Fruit fly (Drosophila melanogaster): ENCODE results near the gene CG42688.

Gene CG42688

dm6 chr2L:19140257-19140983, 42.2 kb downstream of the CG42688 start (continued):
- TF ChIP-seq CG15269 (tag; optimal IDR thresholded peaks at IDR 0.05), result no peak
- TF ChIP-seq so (GFP tag; IDR thresholded peaks at IDR 0.05), result no peak
- peak; percentile 14 for TF ChIP-seq fd96Cb (tag; optimal IDR thresholded peaks at IDR 0.05)
- no peak for TF ChIP-seq hkb (optimal IDR thresholded peaks at IDR 0.05)
- no peak for TF ChIP-seq hkb (GFP tag; IDR thresholded peaks at IDR 0.05)
- peak; percentile 29 for TF ChIP-seq CG17359 (tag; optimal IDR thresholded peaks at IDR 0.05)
- TF ChIP-seq CG6813 (GFP tag; optimal IDR thresholded peaks at IDR 0.05), result peak; percentile 47
- peak; percentile 8 for TF ChIP-seq Vsx1 (GFP tag; optimal IDR thresholded peaks at IDR 0.05)

dm6 chr2L:19139751-19140150, 42.9 kb downstream of the CG42688 start:
- TF ChIP-seq CG7372 (GFP tag; IDR thresholded peaks at IDR 0.05), result no peak
- TF ChIP-seq nau (GFP tag; optimal IDR thresholded peaks at IDR 0.05), result no peak
- TF ChIP-seq HLHmδ (GFP tag; optimal IDR thresholded peaks at IDR 0.05), result no peak
- TF ChIP-seq GATAe (GFP tag; conservative IDR thresholded peaks at IDR 0.05), result no peak
- TF ChIP-seq CkIIα-i1 (GFP tag; IDR thresholded peaks at IDR 0.05), result no peak
- TF ChIP-seq Vsx1 (GFP tag; optimal IDR thresholded peaks at IDR 0.05), result no peak
- no peak for TF ChIP-seq bowl (GFP tag; IDR thresholded peaks at IDR 0.05)
- no peak for TF ChIP-seq CG14667 (GFP tag; IDR thresholded peaks at IDR 0.05)
- no peak for TF ChIP-seq NFAT (GFP tag; IDR thresholded peaks at IDR 0.05)
- TF ChIP-seq CG8281 (tag; optimal IDR thresholded peaks at IDR 0.05), result no peak
- no peak for TF ChIP-seq CG3281 (GFP tag; optimal IDR thresholded peaks at IDR 0.05)
- peak; percentile 87 for TF ChIP-seq cad (GFP tag; optimal IDR thresholded peaks at IDR 0.05)
- TF ChIP-seq CG12391 (tag; optimal IDR thresholded peaks at IDR 0.05), result no peak
- TF ChIP-seq ash1 (GFP tag; optimal IDR thresholded peaks at IDR 0.05), result no peak
- TF ChIP-seq CG7556 (GFP tag; optimal IDR thresholded peaks at IDR 0.05), result no peak
- no peak for TF ChIP-seq CG10274 (GFP tag; optimal IDR thresholded peaks at IDR 0.05)
- no peak for TF ChIP-seq pb (GFP tag; optimal IDR thresholded peaks at IDR 0.05)
- no peak for TF ChIP-seq lab (GFP tag; optimal IDR thresholded peaks at IDR 0.05)
- TF ChIP-seq B-H1 (GFP tag; IDR thresholded peaks at IDR 0.05), result no peak
- TF ChIP-seq Dbx (GFP tag; IDR thresholded peaks at IDR 0.05), result no peak
- no peak for TF ChIP-seq CG2120 (GFP tag; optimal IDR thresholded peaks at IDR 0.05)
- no peak for TF ChIP-seq CG34224 (GFP tag; IDR thresholded peaks at IDR 0.05; ENCODE audit: partially characterized antibody)
- TF ChIP-seq zen2 (GFP tag; IDR thresholded peaks at IDR 0.05; ENCODE audit: partially characterized antibody), result no peak
- no peak for TF ChIP-seq Pdp1 (GFP tag; optimal IDR thresholded peaks at IDR 0.05)
- TF ChIP-seq CG1603 (tag; optimal IDR thresholded peaks at IDR 0.05), result no peak
- no peak for TF ChIP-seq CG15011 (GFP tag; optimal IDR thresholded peaks at IDR 0.05)
- no peak for TF ChIP-seq en (GFP tag; optimal IDR thresholded peaks at IDR 0.05)
- no peak for TF ChIP-seq CG31224 (GFP tag; IDR thresholded peaks at IDR 0.05)
- TF ChIP-seq bcd (GFP tag; optimal IDR thresholded peaks at IDR 0.05), result no peak
- TF ChIP-seq sisA (GFP tag; IDR thresholded peaks at IDR 0.05), result no peak
- TF ChIP-seq sob (GFP tag; IDR thresholded peaks at IDR 0.05), result no peak
- TF ChIP-seq bigmax (GFP tag; optimal IDR thresholded peaks at IDR 0.05), result no peak
- no peak for TF ChIP-seq CG17612 (GFP tag; IDR thresholded peaks at IDR 0.05)
- TF ChIP-seq Sry-δ (GFP tag; optimal IDR thresholded peaks at IDR 0.05), result no peak
- no peak for TF ChIP-seq ro (GFP tag; IDR thresholded peaks at IDR 0.05)
- no peak for TF ChIP-seq eve (GFP tag; optimal IDR thresholded peaks at IDR 0.05)
- TF ChIP-seq pros (GFP tag; optimal IDR thresholded peaks at IDR 0.05), result peak; percentile 96
- TF ChIP-seq CG3838 (GFP tag; optimal IDR thresholded peaks at IDR 0.05), result no peak
- TF ChIP-seq CG14014 (GFP tag; IDR thresholded peaks at IDR 0.05), result no peak
- TF ChIP-seq onecut (GFP tag; IDR thresholded peaks at IDR 0.05), result no peak
- TF ChIP-seq ranshi (GFP tag; IDR thresholded peaks at IDR 0.05), result no peak
- no peak for TF ChIP-seq CG6272 (GFP tag; IDR thresholded peaks at IDR 0.05)
- TF ChIP-seq Abd-B (GFP tag; optimal IDR thresholded peaks at IDR 0.05), result no peak

All from whole organism, embryonic.